Fruit fly (Drosophila melanogaster) whole organism, larva: ENCODE measurements around the gene CG10621.

Experiments
- noc ChIP-seq: fragments of 200-800 bp; sonication (Bioruptor generic); optimal IDR thresholded peaks from 3 replicates; lab custom pipeline; 2019; ENCODE audit warnings: missing biosample characterization, mild to moderate bottlenecking, missing genetic modification characterization, moderate library complexity

Gene CG10621

dm6 chr2L:18953512-18954254, 548 bp downstream of the CG10621 start:
- no peak for TF ChIP-seq noc

dm6 chr2L:18951674-18952073, 2.6 kb downstream of the CG10621 start, which contains the start of gene Nedd8:
Gene Nedd8 (minus strand): TSS chr2L:18951837.
- TF ChIP-seq noc: no peak

- TF ChIP-seq noc: no peak
These were observed 5.5 kb downstream of the CG10621 start, which contains the start of gene CG10428 for dm6 chr2L:18948724-18949108. Gene CG10428 (plus strand): TSS chr2L:18948884.

dm6 chr2L:18948065-18948723, 6.0 kb downstream of the CG10621 start:
- peak; percentile 8 for TF ChIP-seq noc

dm6 chr2L:18947515-18947998, 6.7 kb downstream of the CG10621 start:
- TF ChIP-seq noc: no peak

- no peak for TF ChIP-seq noc
These were observed 7.4 kb downstream of the CG10621 start for dm6 chr2L:18946636-18947514.

- no peak for TF ChIP-seq noc
These were observed 8.3 kb downstream of the CG10621 start, which contains the start of gene CG46304 for dm6 chr2L:18945765-18946552. Gene CG46304 (plus strand): TSS chr2L:18946305.

- no peak for TF ChIP-seq noc
These were observed 9.8 kb downstream of the CG10621 start for dm6 chr2L:18944175-18945012.

dm6 chr2L:18943797-18944174, 10.4 kb downstream of the CG10621 start, which contains the start of gene ssp3:
Gene ssp3 (minus strand): TSS chr2L:18943960.
- TF ChIP-seq noc: no peak

dm6 chr2L:18943309-18943708, 10.9 kb downstream of the CG10621 start:
- no peak for TF ChIP-seq noc

dm6 chr2L:18936056-18936455, 18.2 kb downstream of the CG10621 start:
- TF ChIP-seq noc: no peak

dm6 chr2L:18934588-18934987, 19.6 kb downstream of the CG10621 start:
- no peak for TF ChIP-seq noc

dm6 chr2L:18933867-18934266, 20.4 kb downstream of the CG10621 start:
- TF ChIP-seq noc: no peak

- no peak for TF ChIP-seq noc
These were observed 23.7 kb downstream of the CG10621 start for dm6 chr2L:18930352-18931122.
